Fruit fly (Drosophila melanogaster): ENCODE data around the gene poe.

Gene poe

DNA sequence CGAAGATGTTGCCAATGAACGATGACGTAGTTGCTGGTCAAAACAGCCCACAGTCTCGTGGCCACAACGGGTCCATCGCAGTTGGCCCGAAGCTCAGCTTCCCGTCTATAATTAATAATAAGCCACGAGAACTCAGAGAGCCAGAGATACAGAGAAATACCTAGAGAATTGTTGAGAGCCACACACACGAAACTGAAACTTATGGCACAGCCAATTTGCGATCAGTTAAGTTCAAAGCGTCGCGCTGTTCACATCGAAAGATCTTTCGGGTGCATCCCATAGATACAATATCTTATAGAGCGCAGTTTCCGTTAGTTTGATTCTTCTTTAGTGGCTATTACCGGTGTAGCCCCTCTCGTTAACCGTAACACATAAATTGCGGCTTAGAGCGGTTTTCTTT is 58.9 kb downstream of the poe start:
- TF ChIP-seq sd (tag; optimal IDR thresholded peaks at IDR 0.05) (peak; percentile 81), chm (GFP tag; IDR thresholded peaks at IDR 0.05) (0 out of 2 replicates have a peak, but pooled peaks have one; percentile 31), Jarid2 (GFP tag; optimal IDR thresholded peaks at IDR 0.05) (peak; percentile 59), ci (GFP tag; IDR thresholded peaks at IDR 0.05) (peak; percentile 38; the same call in 1 of the 3 replicates), Pdp1 (GFP tag; optimal IDR thresholded peaks at IDR 0.05) (peak in 1 of 2 experiments; percentile 8), Six4 (GFP tag; optimal IDR thresholded peaks at IDR 0.05) (no peak), maf-S (GFP tag; optimal IDR thresholded peaks at IDR 0.05) (no peak), CG15514 (GFP tag; optimal IDR thresholded peaks at IDR 0.05) (peak; percentile 9), abd-A (tag; optimal IDR thresholded peaks at IDR 0.05) (peak; percentile 27), inv (GFP tag; IDR thresholded peaks at IDR 0.05; ENCODE audit: partially characterized antibody) (no peak), Ssrp (tag; optimal IDR thresholded peaks at IDR 0.05) (no peak), Deaf1 (tag; optimal IDR thresholded peaks at IDR 0.05) (peak; percentile 39), CG2199 (GFP tag; IDR thresholded peaks at IDR 0.05) (0 out of 3 replicates have a peak, but pooled peaks have one; percentile 61), CG13894 (tag; optimal IDR thresholded peaks at IDR 0.05) (peak; percentile 38), Myb (GFP tag; optimal IDR thresholded peaks at IDR 0.05) (no peak), CG3995 (GFP tag; optimal IDR thresholded peaks at IDR 0.05) (no peak), CG8388 (GFP tag; optimal IDR thresholded peaks at IDR 0.05) (no peak), CG10543 (GFP tag; optimal IDR thresholded peaks at IDR 0.05) (peak; percentile 40), CG4360 (GFP tag; IDR thresholded peaks at IDR 0.05) (no peak), Usf (GFP tag; optimal IDR thresholded peaks at IDR 0.05) (no peak), Side (GFP tag; optimal IDR thresholded peaks at IDR 0.05) (no peak), BtbVII (GFP tag; optimal IDR thresholded peaks at IDR 0.05) (peak; percentile 41), Trl (optimal IDR thresholded peaks at IDR 0.05) (peak; percentile 4 to 58), Trl (GFP tag; optimal IDR thresholded peaks at IDR 0.05) (no peak), sr (GFP tag; IDR thresholded peaks at IDR 0.05) (no peak), Awh (GFP tag; IDR thresholded peaks at IDR 0.05) (no peak), CG13287 (GFP tag; IDR thresholded peaks at IDR 0.05; ENCODE audit: partially characterized antibody) (peak; percentile 46), CG11093 (GFP tag; IDR thresholded peaks at IDR 0.05) (no peak), hbn (GFP tag; IDR thresholded peaks at IDR 0.05; ENCODE audit: partially characterized antibody) (no peak), sens (GFP tag) (peak; percentile 49), Med (GFP tag) (peak; percentile 70), CG11504 (tag; optimal IDR thresholded peaks at IDR 0.05) (peak; percentile 12), CG15269 (tag; optimal IDR thresholded peaks at IDR 0.05) (peak; percentile 30), CG8478 (optimal IDR thresholded peaks at IDR 0.05) (no peak), CG31365 (tag; optimal IDR thresholded peaks at IDR 0.05) (no peak), CG9932 (GFP tag; IDR thresholded peaks at IDR 0.05) (peak; percentile 21; the same call in 1 of the 2 replicates), chinmo (GFP tag; IDR thresholded peaks at IDR 0.05; ENCODE audit: partially characterized antibody) (peak; percentile 88; the same call in 3 of the 4 replicates), CG12769 (tag; optimal IDR thresholded peaks at IDR 0.05) (peak; percentile 1), mirr (GFP tag; optimal IDR thresholded peaks at IDR 0.05) (no peak), CG34376 (GFP tag; optimal IDR thresholded peaks at IDR 0.05) (peak; percentile 12)
